Worm (Caenorhabditis elegans): Measurements from ENCODE around the gene F59B10.4.

DNA sequence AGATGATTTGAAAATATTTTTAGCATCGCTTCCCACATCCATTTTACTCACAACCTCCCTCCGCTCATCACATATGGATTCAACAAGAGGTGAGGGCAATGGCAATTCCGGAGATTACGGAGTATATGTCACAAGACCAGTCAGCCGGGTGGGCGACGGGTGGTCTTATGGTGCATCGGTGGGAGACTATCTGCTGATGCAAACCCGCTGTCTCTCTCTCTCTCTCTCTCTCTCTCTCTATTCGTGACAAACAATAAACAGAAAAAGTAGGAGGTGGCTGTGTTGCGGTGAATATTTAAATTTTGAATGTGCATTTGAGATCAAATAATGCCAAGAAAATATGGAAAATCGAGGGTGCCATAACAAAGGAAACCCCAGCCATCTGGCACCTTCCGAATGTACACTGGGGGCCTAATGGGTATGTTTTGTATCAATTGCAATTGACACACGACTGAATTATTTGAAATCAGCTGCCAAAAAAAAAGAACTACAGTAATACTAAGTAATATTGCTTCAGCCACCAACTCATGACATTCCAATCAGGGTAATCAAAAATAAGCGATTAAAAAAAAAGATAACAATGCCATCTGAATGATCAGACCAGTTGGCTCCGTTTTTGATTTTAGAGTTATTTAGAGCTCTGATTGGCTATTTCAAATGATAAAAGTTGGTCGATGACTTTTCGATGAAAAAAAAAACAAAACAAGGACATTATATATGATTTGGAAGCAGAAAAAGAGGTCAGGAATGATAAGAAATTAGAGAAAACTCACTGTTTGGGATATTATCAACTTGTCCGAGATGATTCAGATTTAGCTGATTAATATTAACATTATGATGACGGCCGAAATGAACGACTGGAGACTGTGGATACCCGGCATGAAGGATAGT, 29.1 kb upstream of the F59B10.4 start:
- TF ChIP-seq ztf-23 (GFP tag; IDR thresholded peaks at IDR 0.05) (no peak), ref-1 (GFP tag; conservative IDR thresholded peaks at IDR 0.05) (no peak), T22C8.4 (GFP tag; IDR thresholded peaks at IDR 0.05) (no peak), klf-2 (GFP tag; conservative IDR thresholded peaks at IDR 0.05) (no peak), flt-1 (GFP tag; IDR thresholded peaks at IDR 0.05) (peak; percentile 45; the same call in 1 of the 2 replicates)
